Worm (Caenorhabditis elegans): ENCODE measurements around the gene unc-46.
A peak's percentile ranks its signal among the peaks of the same experiment; 100 is the strongest.

- TF ChIP-seq nhr-11 (tag; optimal IDR thresholded peaks at IDR 0.05): peak; percentile 87
- peak in 1 of 2 experiments; percentile 60 for TF ChIP-seq ztf-11 (tag; optimal IDR thresholded peaks at IDR 0.05)
- TF ChIP-seq fkh-10 (GFP tag; optimal IDR thresholded peaks at IDR 0.05): peak; percentile 90
- TF ChIP-seq ceh-82 (tag; optimal IDR thresholded peaks at IDR 0.05): peak; percentile 56 to 89 (median 62)
- TF ChIP-seq Y116A8C.19 (tag; optimal IDR thresholded peaks at IDR 0.05; ENCODE audit: borderline replicate concordance): no peak
- TF ChIP-seq mdl-1 (tag; optimal IDR thresholded peaks at IDR 0.05): peak in 1 of 2 experiments; percentile 88
- peak in 4 of 6 experiments; percentile 32 to 84 (median 57) for TF ChIP-seq elt-3 (tag; optimal IDR thresholded peaks at IDR 0.05)
- peak; percentile 71 for TF ChIP-seq elt-2 (tag; optimal IDR thresholded peaks at IDR 0.05)
- peak; percentile 90 for TF ChIP-seq fos-1 (tag; optimal IDR thresholded peaks at IDR 0.05)
- TF ChIP-seq nhr-237 (tag; optimal IDR thresholded peaks at IDR 0.05): peak; percentile 75
- TF ChIP-seq hpl-2 (GFP tag; optimal IDR thresholded peaks at IDR 0.05): peak; percentile 36
These were observed 49.4 kb downstream of the unc-46 start, which contains the start of the genes pqn-51 and K11D12.14 for ce11 chrV:5049333-5049942.

Data from whole organism, L1 larva.